Worm (Caenorhabditis elegans) whole organism, L1 larva: Measurements from ENCODE around the gene C42D4.13.

Source experiments
- C16A3.4 ChIP-seq: fragments of 150-350 bp; optimal IDR thresholded peaks from 2 replicates; lab custom pipeline; 2014; ENCODE audit warnings: missing biosample characterization, missing genetic modification characterization
- C34B4.2 ChIP-seq: sonication (generic microtip); optimal IDR thresholded peaks from 2 replicates; lab custom pipeline; 2017; ENCODE audit warnings: mild to moderate bottlenecking, missing genetic modification characterization, missing compliant biosample characterization
- F16B12.6 ChIP-seq: fragments of 150-350 bp; optimal IDR thresholded peaks from 2 replicates; lab custom pipeline; 2014; ENCODE audit warnings: missing biosample characterization, missing genetic modification characterization
- alr-1 ChIP-seq: fragments of 200-800 bp; sonication (Bioruptor generic); optimal IDR thresholded peaks from 2 replicates; lab custom pipeline; 2018; ENCODE audit warnings: borderline replicate concordance, mild to moderate bottlenecking, missing genetic modification characterization, missing compliant biosample characterization
- aly-2 ChIP-seq: fragments of 150-350 bp; optimal IDR thresholded peaks from 2 replicates; lab custom pipeline; 2014; ENCODE audit warnings: missing biosample characterization, missing genetic modification characterization
- ceh-88 ChIP-seq: fragments of 200-800 bp; sonication (Bioruptor generic); IDR thresholded peaks from 2 replicates; pipeline ENCODE4 v1.3.6; 2022; ENCODE audit warnings: missing genetic modification characterization, missing compliant biosample characterization
- ceh-90 ChIP-seq: sonication (generic microtip); optimal IDR thresholded peaks from 2 replicates; lab custom pipeline; 2016; ENCODE audit warnings: missing genetic modification characterization, missing compliant biosample characterization
- dpl-1 ChIP-seq, 3 experiments: fragments of 150-350 bp in 2 of 3; sonication (generic microtip) in 1 of 3; optimal IDR thresholded peaks; 2 replicates each; lab custom pipeline; 2014 to 2017; ENCODE audit warnings: missing biosample characterization in 3 of 3, missing genetic modification characterization in 3 of 3, missing genetic modification reagents in 3 of 3
- efl-1 ChIP-seq, 4 experiments: fragments of 150-350 bp; optimal IDR thresholded peaks in 3 of 4; peaks in 1 of 4; 1 replicate in 1 of 4; 2 replicates in 3 of 4; lab custom pipeline; 2014; ENCODE audit warnings: missing biosample characterization in 2 of 4, missing genetic modification characterization in 2 of 4, missing genetic modification reagents in 2 of 4
- egl-27 ChIP-seq, 2 experiments: fragments of 150-350 bp in 1 of 2; sonication (generic microtip); optimal IDR thresholded peaks; 3 replicates each; lab custom pipeline; 2017 to 2018; ENCODE audit warnings: missing biosample characterization in 2 of 2, missing genetic modification characterization in 2 of 2, missing genetic modification reagents in 2 of 2
- elt-3 ChIP-seq, 6 experiments: fragments of 150-350 bp in 1 of 6; sonication (generic microtip); optimal IDR thresholded peaks; 2 replicates each; lab custom pipeline; 2017 to 2018; ENCODE audit warnings: missing biosample characterization in 6 of 6, missing genetic modification characterization in 6 of 6, inconsistent platforms in 1 of 6
- ets-5 ChIP-seq: fragments of 200-800 bp; sonication (Bioruptor generic); IDR thresholded peaks from 2 replicates; pipeline ENCODE4 v1.3.6; 2022; ENCODE audit warnings: missing genetic modification characterization, missing compliant biosample characterization
- grh-1 ChIP-seq: fragments of 200-800 bp; sonication (Bioruptor generic); IDR thresholded peaks from 2 replicates; pipeline ENCODE4 v1.3.6; 2022; ENCODE audit warnings: missing genetic modification reagents, missing genetic modification characterization, missing compliant biosample characterization
- hlh-17 ChIP-seq: fragments of 200-800 bp; sonication (Bioruptor generic); optimal IDR thresholded peaks from 2 replicates; lab custom pipeline; 2018; ENCODE audit warnings: missing genetic modification characterization, mild to moderate bottlenecking, missing compliant biosample characterization, moderate library complexity, borderline replicate concordance
- hlh-4 ChIP-seq: sonication (generic microtip); optimal IDR thresholded peaks from 2 replicates; lab custom pipeline; 2016; ENCODE audit warnings: mild to moderate bottlenecking, missing genetic modification characterization, missing compliant biosample characterization
- hpl-2 ChIP-seq: fragments of 150-350 bp; optimal IDR thresholded peaks from 2 replicates; lab custom pipeline; 2014; ENCODE audit warnings: missing biosample characterization, missing genetic modification reagents, missing genetic modification characterization
- irx-1 ChIP-seq: sonication (generic microtip); optimal IDR thresholded peaks from 2 replicates; lab custom pipeline; 2016; ENCODE audit warnings: missing genetic modification characterization, missing compliant biosample characterization
- jun-1 ChIP-seq: fragments of 150-350 bp; optimal IDR thresholded peaks from 2 replicates; lab custom pipeline; 2014; ENCODE audit warnings: missing biosample characterization, missing genetic modification reagents, missing genetic modification characterization
- lin-14 ChIP-seq: fragments of 200-800 bp; sonication (Bioruptor generic); optimal IDR thresholded peaks from 2 replicates; lab custom pipeline; 2018; ENCODE audit warnings: mild to moderate bottlenecking, missing genetic modification characterization, moderate library complexity, missing compliant biosample characterization
- lin-35 ChIP-seq, 2 experiments: fragments of 150-350 bp; optimal IDR thresholded peaks; 2 replicates each; lab custom pipeline; 2014; ENCODE audit warnings: missing biosample characterization in 2 of 2, missing genetic modification characterization in 2 of 2, missing genetic modification reagents in 2 of 2
- lsy-2 ChIP-seq, 2 experiments: fragments of 150-350 bp; optimal IDR thresholded peaks; 2 replicates each; lab custom pipeline; 2014; ENCODE audit warnings: missing biosample characterization in 2 of 2, missing genetic modification characterization in 2 of 2
- mab-9 ChIP-seq: fragments of 200-800 bp; sonication (Bioruptor generic); IDR thresholded peaks from 2 replicates; pipeline ENCODE4 v1.3.6; 2022; ENCODE audit warnings: missing genetic modification reagents, missing genetic modification characterization, missing compliant biosample characterization
- mdl-1 ChIP-seq, 2 experiments: fragments of 150-350 bp; optimal IDR thresholded peaks; 2 replicates each; lab custom pipeline; 2014 to 2017; ENCODE audit warnings: missing biosample characterization in 2 of 2, missing genetic modification characterization in 2 of 2, inconsistent platforms in 1 of 2
- nhr-11 ChIP-seq: fragments of 150-350 bp; optimal IDR thresholded peaks from 2 replicates; lab custom pipeline; 2014; ENCODE audit warnings: missing biosample characterization, missing genetic modification characterization
- nhr-237 ChIP-seq: fragments of 150-350 bp; optimal IDR thresholded peaks from 2 replicates; lab custom pipeline; 2014; ENCODE audit warnings: missing biosample characterization, missing genetic modification characterization
- nhr-28 ChIP-seq: fragments of 150-350 bp; optimal IDR thresholded peaks from 2 replicates; lab custom pipeline; 2014; ENCODE audit warnings: missing biosample characterization, missing genetic modification characterization
- nhr-47 ChIP-seq: sonication (generic microtip); optimal IDR thresholded peaks from 2 replicates; lab custom pipeline; 2016; ENCODE audit warnings: mild to moderate bottlenecking, missing genetic modification characterization, moderate library complexity, missing compliant biosample characterization
- nhr-71 ChIP-seq: sonication (generic microtip); optimal IDR thresholded peaks from 2 replicates; lab custom pipeline; 2016; ENCODE audit warnings: mild to moderate bottlenecking, missing genetic modification characterization, moderate library complexity, missing compliant biosample characterization
- nhr-76 ChIP-seq: sonication (generic microtip); optimal IDR thresholded peaks from 2 replicates; lab custom pipeline; 2017; ENCODE audit warnings: missing biosample characterization, missing genetic modification characterization
- nhr-85 ChIP-seq: sonication (generic microtip); peaks from one replicate; lab custom pipeline; 2016; ENCODE audit warnings: missing genetic modification characterization, inconsistent platforms, missing compliant biosample characterization
- pag-3 ChIP-seq: sonication (generic microtip); optimal IDR thresholded peaks from 2 replicates; lab custom pipeline; 2017; ENCODE audit warnings: missing genetic modification characterization, mild to moderate bottlenecking, missing compliant biosample characterization, antibody characterized with exemption, borderline replicate concordance; ENCODE audit not compliant: insufficient read depth
- pqm-1 ChIP-seq: sonication (generic microtip); optimal IDR thresholded peaks from 3 replicates; lab custom pipeline; 2017; ENCODE audit warnings: missing biosample characterization, missing genetic modification characterization
- rnt-1 ChIP-seq: sonication (generic microtip); optimal IDR thresholded peaks from 2 replicates; lab custom pipeline; 2016; ENCODE audit warnings: mild to moderate bottlenecking, missing genetic modification characterization, moderate library complexity, missing compliant biosample characterization
- skn-1 ChIP-seq: fragments of 150-350 bp; optimal IDR thresholded peaks from 2 replicates; lab custom pipeline; 2014; ENCODE audit warnings: missing biosample characterization, missing genetic modification characterization
- snu-23 ChIP-seq: sonication (generic microtip); optimal IDR thresholded peaks from 2 replicates; lab custom pipeline; 2016; ENCODE audit warnings: missing genetic modification characterization, missing compliant biosample characterization
- sox-4 ChIP-seq: sonication (generic microtip); optimal IDR thresholded peaks from 2 replicates; lab custom pipeline; 2016; ENCODE audit warnings: missing genetic modification characterization, missing compliant biosample characterization
- sptf-1 ChIP-seq: fragments of 150-350 bp; optimal IDR thresholded peaks from 2 replicates; lab custom pipeline; 2014; ENCODE audit warnings: missing biosample characterization, missing genetic modification characterization
- swsn-7 ChIP-seq: sonication (generic microtip); optimal IDR thresholded peaks from 2 replicates; lab custom pipeline; 2016; ENCODE audit warnings: missing genetic modification characterization, missing compliant biosample characterization
- tbx-2 ChIP-seq: sonication (generic microtip); optimal IDR thresholded peaks from 2 replicates; lab custom pipeline; 2016; ENCODE audit warnings: missing genetic modification characterization, missing compliant biosample characterization
- tlp-1 ChIP-seq: fragments of 150-350 bp; optimal IDR thresholded peaks from 2 replicates; lab custom pipeline; 2014; ENCODE audit warnings: missing biosample characterization, missing genetic modification characterization
- unc-30 ChIP-seq: sonication (generic microtip); optimal IDR thresholded peaks from 2 replicates; lab custom pipeline; 2017; ENCODE audit warnings: missing biosample characterization, missing genetic modification characterization
- unc-62 ChIP-seq: fragments of 150-350 bp; optimal IDR thresholded peaks from 2 replicates; lab custom pipeline; 2014; ENCODE audit warnings: missing biosample characterization, missing genetic modification reagents, missing genetic modification characterization
- unc-98 ChIP-seq: fragments of 200-800 bp; sonication (Bioruptor generic); IDR thresholded peaks from 2 replicates; pipeline ENCODE4 v1.3.6; 2022; ENCODE audit warnings: missing genetic modification characterization, missing compliant biosample characterization
- vab-15 ChIP-seq: sonication (generic microtip); optimal IDR thresholded peaks from 2 replicates; lab custom pipeline; 2017; ENCODE audit warnings: missing genotype, mild to moderate bottlenecking, missing genetic modification characterization, missing compliant biosample characterization
- zip-4 ChIP-seq: fragments of 200-800 bp; sonication (Bioruptor generic); optimal IDR thresholded peaks from 2 replicates; lab custom pipeline; 2018; ENCODE audit warnings: mild to moderate bottlenecking, missing genetic modification characterization, moderate library complexity, missing compliant biosample characterization
- ztf-11 ChIP-seq, 2 experiments: sonication (generic microtip); optimal IDR thresholded peaks; 2 replicates each; lab custom pipeline; 2016 to 2017; ENCODE audit warnings: missing genetic modification characterization in 2 of 2, missing biosample characterization in 1 of 2, missing compliant biosample characterization in 1 of 2

Gene C42D4.13

DNA sequence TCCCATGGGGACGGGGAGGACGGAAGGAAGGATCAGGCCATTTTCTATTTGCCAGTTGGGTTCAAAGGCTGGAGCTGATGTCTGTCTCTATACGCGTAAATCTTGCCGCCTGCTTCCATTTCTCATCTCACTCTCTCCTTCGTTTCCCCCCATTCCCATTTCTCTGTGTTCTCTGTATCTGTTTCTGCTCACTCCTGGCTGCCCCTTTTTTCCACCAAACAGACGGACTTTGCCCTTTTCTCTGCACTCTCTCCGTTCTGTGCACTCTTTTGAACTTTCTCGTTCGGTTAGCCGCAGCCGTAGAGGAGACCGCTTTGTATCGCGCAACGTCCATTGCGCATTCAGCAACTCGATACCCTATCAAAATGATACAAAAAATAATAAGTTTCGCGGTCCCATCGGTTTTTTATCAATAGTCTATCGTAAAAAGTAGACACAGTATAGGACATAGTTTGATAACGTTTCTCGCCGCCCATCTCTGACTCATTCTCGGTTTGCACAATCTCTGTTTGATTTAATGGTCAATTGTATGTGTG, 47.5 kb upstream of the C42D4.13 start (continued):
- TF ChIP-seq snu-23, result peak; percentile 70
- peak; percentile 90 for TF ChIP-seq lin-14 (GFP tag; lab: Kevin White, UChicago)
- TF ChIP-seq efl-1 (optimal IDR thresholded peaks at IDR 0.05; lab: Kevin White, UChicago), result peak; percentile 39 to 53
- peak; percentile 2 to 83 for TF ChIP-seq efl-1 (GFP tag; optimal IDR thresholded peaks at IDR 0.05 in 1 of 2; lab: Kevin White, UChicago)
- no peak for TF ChIP-seq nhr-28 (tag; lab: Kevin White, UChicago)
- no peak for TF ChIP-seq unc-62 (GFP tag; lab: Kevin White, UChicago)
- TF ChIP-seq jun-1 (tag; lab: Kevin White, UChicago), result peak; percentile 36
- TF ChIP-seq irx-1 (tag; lab: Kevin White, UChicago), result peak; percentile 49
- no peak for TF ChIP-seq F16B12.6 (tag; lab: Kevin White, UChicago)
- peak; percentile 59 for TF ChIP-seq tbx-2

DNA sequence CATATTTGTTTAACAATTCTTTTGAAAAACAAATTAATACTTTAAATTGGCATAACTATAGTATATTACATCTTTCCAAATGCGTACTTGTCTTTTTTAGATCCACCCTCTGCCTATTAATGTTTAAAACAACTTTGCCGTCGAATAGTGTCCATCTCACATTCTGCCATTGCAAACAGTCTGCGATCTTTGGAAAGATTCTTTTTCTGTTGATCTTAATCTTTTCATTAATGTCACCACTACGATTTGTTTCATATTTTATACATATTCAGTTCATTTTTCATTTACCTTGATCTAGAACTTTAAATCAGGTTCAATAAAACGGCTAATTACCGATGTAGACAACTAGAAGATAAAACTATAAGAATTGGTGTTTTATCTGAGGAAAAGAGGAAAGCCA, 46.7 kb upstream of the C42D4.13 start:
- TF ChIP-seq grh-1 (GFP tag; lab: Robert Waterston, UW) (no peak), unc-30 (tag; lab: Kevin White, UChicago) (no peak), nhr-47 (no peak), hpl-2 (GFP tag; lab: Kevin White, UChicago) (no peak), nhr-76 (tag; lab: Kevin White, UChicago) (no peak), nhr-85 (tag; lab: Kevin White, UChicago) (peak; percentile 16)

DNA sequence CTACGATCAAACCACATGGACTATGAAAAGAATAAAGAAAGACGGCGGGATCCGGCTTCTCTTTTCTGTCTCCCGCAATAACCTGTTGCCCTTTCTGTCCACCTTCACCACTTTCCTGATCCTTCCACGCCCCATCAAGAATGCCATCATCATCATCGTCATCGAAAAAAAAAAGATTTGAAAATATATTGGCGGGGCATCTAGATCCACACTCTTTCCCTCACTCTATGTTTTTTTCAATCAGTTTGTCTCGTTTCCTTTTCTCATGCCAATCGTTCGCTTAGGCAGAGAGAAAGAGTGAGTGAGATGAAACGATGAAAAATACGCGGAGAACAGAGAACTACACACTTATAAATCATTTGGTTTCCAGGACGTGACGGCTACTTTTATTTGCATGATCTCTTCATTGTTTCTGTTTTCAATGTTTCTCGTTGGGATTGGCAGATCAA, 45.7 kb upstream of the C42D4.13 start:
- no peak for TF ChIP-seq jun-1 (tag; lab: Kevin White, UChicago)
- TF ChIP-seq elt-3 (tag; optimal IDR thresholded peaks at IDR 0.05; lab: Kevin White, UChicago), result peak in 2 of 6 experiments; percentile 3 to 7
- TF ChIP-seq rnt-1, result peak; percentile 28
- no peak for TF ChIP-seq mdl-1 (tag; optimal IDR thresholded peaks at IDR 0.05; lab: Kevin White, UChicago)
- no peak for TF ChIP-seq hlh-4
- TF ChIP-seq irx-1 (tag; lab: Kevin White, UChicago), result no peak
- TF ChIP-seq tlp-1 (tag; lab: Kevin White, UChicago), result no peak
- TF ChIP-seq egl-27 (tag; optimal IDR thresholded peaks at IDR 0.05; lab: Kevin White, UChicago), result no peak
- no peak for TF ChIP-seq zip-4 (GFP tag; lab: Kevin White, UChicago)
- no peak for TF ChIP-seq hpl-2 (GFP tag; lab: Kevin White, UChicago)
- no peak for TF ChIP-seq ets-5 (GFP tag; lab: Robert Waterston, UW)
- TF ChIP-seq C34B4.2 (tag; lab: Kevin White, UChicago), result no peak
- TF ChIP-seq hlh-17 (GFP tag; lab: Kevin White, UChicago), result no peak
- no peak for TF ChIP-seq pqm-1 (tag; lab: Kevin White, UChicago)
- no peak for TF ChIP-seq grh-1 (GFP tag; lab: Robert Waterston, UW)
- no peak for TF ChIP-seq aly-2 (tag; lab: Kevin White, UChicago)
- no peak for TF ChIP-seq nhr-11 (tag; lab: Kevin White, UChicago)
- TF ChIP-seq nhr-71 (tag; lab: Kevin White, UChicago), result peak; percentile 32
- no peak for TF ChIP-seq swsn-7
- no peak for TF ChIP-seq alr-1
- no peak for TF ChIP-seq ceh-88 (GFP tag; lab: Robert Waterston, UW)
- no peak for TF ChIP-seq dpl-1 (GFP tag; optimal IDR thresholded peaks at IDR 0.05; lab: Kevin White, UChicago)
- TF ChIP-seq unc-98 (GFP tag; lab: Robert Waterston, UW), result no peak
- no peak for TF ChIP-seq efl-1 (optimal IDR thresholded peaks at IDR 0.05; lab: Kevin White, UChicago)
- TF ChIP-seq efl-1 (GFP tag; optimal IDR thresholded peaks at IDR 0.05 in 1 of 2; lab: Kevin White, UChicago), result no peak
- TF ChIP-seq ztf-11 (tag; optimal IDR thresholded peaks at IDR 0.05; lab: Kevin White, UChicago), result no peak
- no peak for TF ChIP-seq skn-1 (tag; lab: Kevin White, UChicago)
- no peak for TF ChIP-seq lin-35 (GFP tag; optimal IDR thresholded peaks at IDR 0.05; lab: Kevin White, UChicago)
- no peak for TF ChIP-seq sox-4 (tag; lab: Kevin White, UChicago)
- TF ChIP-seq nhr-237, result no peak
- no peak for TF ChIP-seq ceh-90 (tag; lab: Kevin White, UChicago)
- TF ChIP-seq C16A3.4, result no peak
- TF ChIP-seq vab-15 (tag; lab: Kevin White, UChicago), result no peak
- TF ChIP-seq pag-3 (tag; lab: Kevin White, UChicago), result peak; percentile 57
- TF ChIP-seq tbx-2, result no peak
- no peak for TF ChIP-seq nhr-47
- TF ChIP-seq snu-23, result peak; percentile 34
- TF ChIP-seq lsy-2 (tag; optimal IDR thresholded peaks at IDR 0.05; lab: Kevin White, UChicago), result peak in 1 of 2 experiments; percentile 15
- no peak for TF ChIP-seq nhr-76 (tag; lab: Kevin White, UChicago)
- TF ChIP-seq mab-9 (GFP tag; lab: Robert Waterston, UW), result no peak
- no peak for TF ChIP-seq sptf-1 (tag; lab: Kevin White, UChicago)
- TF ChIP-seq lin-14 (GFP tag; lab: Kevin White, UChicago), result peak; percentile 59
